Worm (Caenorhabditis elegans) whole organism, early embryonic: Measurements from ENCODE around the gene F40F8.12.

ENCODE experiments used
- ceh-36 ChIP-seq: sonication (generic microtip); optimal IDR thresholded peaks from 2 replicates; lab custom pipeline; 2016; ENCODE audit warnings: missing genetic modification characterization, inconsistent platforms, missing compliant biosample characterization
- hnd-1 ChIP-seq: sonication (generic microtip); optimal IDR thresholded peaks from 2 replicates; lab custom pipeline; 2016; ENCODE audit warnings: missing genetic modification characterization, missing compliant biosample characterization
- scrt-1 ChIP-seq: fragments of 200-800 bp; sonication (Bioruptor generic); IDR thresholded peaks from 2 replicates; pipeline ENCODE4 v1.3.6; 2022; ENCODE audit warnings: missing genetic modification characterization, missing compliant biosample characterization

- TF ChIP-seq scrt-1 (GFP tag; lab: Robert Waterston, UW) (no peak), ceh-36 (tag; lab: Kevin White, UChicago) (no peak), hnd-1 (tag; lab: Kevin White, UChicago) (no peak)
Observed at ce11 chrII:11142571-11142970, 13.0 kb downstream of the F40F8.12 start, which contains the start of gene arrd-6.
